Fruit fly (Drosophila melanogaster) whole organism, embryonic: ENCODE measurements around the gene MSBP.

Experiments used
- B-H2 ChIP-seq: fragments of 200-800 bp; sonication (Bioruptor generic); optimal IDR thresholded peaks from 2 replicates; lab custom pipeline; 2018; ENCODE audit warnings: missing biosample characterization, mild to moderate bottlenecking, missing genetic modification characterization
- BEAF-32 ChIP-seq: fragments of 200-800 bp; sonication (Bioruptor generic); optimal IDR thresholded peaks from 3 replicates; lab custom pipeline; 2017; ENCODE audit warnings: missing biosample characterization, missing genetic modification characterization, mild to moderate bottlenecking, moderate library complexity, missing genetic modification reagents
- CG12104 ChIP-seq: fragments of 200-800 bp; sonication (Bioruptor generic); optimal IDR thresholded peaks from 3 replicates; lab custom pipeline; 2016; ENCODE audit warnings: missing biosample characterization, missing genetic modification characterization
- CG12659 ChIP-seq: fragments of 200-800 bp; sonication (Bioruptor generic); optimal IDR thresholded peaks from 3 replicates; lab custom pipeline; 2017; ENCODE audit warnings: mild to moderate bottlenecking, missing biosample characterization, missing genetic modification reagents, missing genetic modification characterization
- CG12769 ChIP-seq: fragments of 200-800 bp; sonication (Bioruptor generic); optimal IDR thresholded peaks from 2 replicates; lab custom pipeline; 2019; ENCODE audit warnings: missing biosample characterization, mild to moderate bottlenecking, missing genetic modification characterization, moderate library complexity
- CG13287 ChIP-seq: fragments of 200-800 bp; sonication (Bioruptor generic); IDR thresholded peaks from 2 replicates; pipeline ENCODE4 v1.3.6; 2022; ENCODE audit warnings: missing biosample characterization, missing genetic modification characterization; ENCODE audit not compliant: partially characterized antibody
- CG16813 ChIP-seq: fragments of 200-800 bp; sonication (Bioruptor generic); IDR thresholded peaks from 3 replicates; pipeline ENCODE4 v1.3.6; 2022; ENCODE audit warnings: missing biosample characterization, missing genetic modification characterization; ENCODE audit not compliant: partially characterized antibody
- CG17186 ChIP-seq: fragments of 200-800 bp; sonication (Bioruptor generic); optimal IDR thresholded peaks from 3 replicates; lab custom pipeline; 2017; ENCODE audit warnings: missing biosample characterization, missing genetic modification reagents, missing genetic modification characterization
- CG17912 ChIP-seq: fragments of 200-800 bp; sonication (Bioruptor generic); optimal IDR thresholded peaks from 2 replicates; lab custom pipeline; 2018; ENCODE audit warnings: missing biosample characterization, mild to moderate bottlenecking, missing genetic modification characterization
- CG2875 ChIP-seq: fragments of 200-800 bp; sonication (Bioruptor generic); optimal IDR thresholded peaks from 2 replicates; lab custom pipeline; 2017; ENCODE audit warnings: missing biosample characterization, mild to moderate bottlenecking, missing genetic modification characterization, missing genetic modification reagents
- CG30020 ChIP-seq: fragments of 200-800 bp; optimal IDR thresholded peaks from 2 replicates; lab custom pipeline; 2019; ENCODE audit warnings: missing biosample characterization, mild to moderate bottlenecking, missing genetic modification characterization, moderate library complexity
- CG31365 ChIP-seq: fragments of 200-800 bp; sonication (Bioruptor generic); optimal IDR thresholded peaks from 2 replicates; lab custom pipeline; 2018; ENCODE audit warnings: missing biosample characterization, mild to moderate bottlenecking, missing genetic modification characterization
- CG34422 ChIP-seq: fragments of 200-800 bp; sonication (Bioruptor generic); IDR thresholded peaks from 3 replicates; pipeline ENCODE4 v1.3.6; 2022; ENCODE audit warnings: missing biosample characterization, missing genetic modification characterization
- CG3847 ChIP-seq: fragments of 200-800 bp; sonication (Bioruptor generic); IDR thresholded peaks from 2 replicates; pipeline ENCODE4 v1.3.6; 2022; ENCODE audit warnings: missing biosample characterization, missing genetic modification characterization
- CG4707 ChIP-seq: fragments of 200-800 bp; sonication (Bioruptor generic); optimal IDR thresholded peaks from 2 replicates; lab custom pipeline; 2018; ENCODE audit warnings: missing biosample characterization, mild to moderate bottlenecking, missing genetic modification characterization, moderate library complexity
- CG6683 ChIP-seq: fragments of 200-800 bp; sonication (Bioruptor generic); optimal IDR thresholded peaks from 2 replicates; lab custom pipeline; 2017; ENCODE audit warnings: missing biosample characterization, mild to moderate bottlenecking, missing genetic modification characterization, missing genetic modification reagents
- CG6791 ChIP-seq: fragments of 200-800 bp; sonication (Bioruptor generic); IDR thresholded peaks from 3 replicates; pipeline ENCODE4 v1.3.6; 2022; ENCODE audit warnings: missing biosample characterization, missing genetic modification characterization; ENCODE audit not compliant: partially characterized antibody
- CG7357 ChIP-seq: fragments of 200-800 bp; sonication (Bioruptor generic); IDR thresholded peaks from 3 replicates; pipeline ENCODE4 v1.3.6; 2022; ENCODE audit warnings: missing biosample characterization, missing genetic modification characterization
- CG7963 ChIP-seq: fragments of 200-800 bp; sonication (Bioruptor generic); IDR thresholded peaks from 3 replicates; pipeline ENCODE4 v1.3.6; 2022; ENCODE audit warnings: missing biosample characterization, missing genetic modification characterization; ENCODE audit not compliant: partially characterized antibody
- CG8281 ChIP-seq: fragments of 200-800 bp; sonication (Bioruptor generic); optimal IDR thresholded peaks from 2 replicates; lab custom pipeline; 2018; ENCODE audit warnings: missing biosample characterization, mild to moderate bottlenecking, missing genetic modification characterization, moderate library complexity
- CG8359 ChIP-seq: fragments of 200-800 bp; sonication (Bioruptor generic); optimal IDR thresholded peaks from 2 replicates; lab custom pipeline; 2017; ENCODE audit warnings: missing biosample characterization, mild to moderate bottlenecking, missing genetic modification characterization, borderline replicate concordance
- CG9817 ChIP-seq: fragments of 200-800 bp; sonication (Bioruptor generic); optimal IDR thresholded peaks from 2 replicates; lab custom pipeline; 2018; ENCODE audit warnings: missing biosample characterization, mild to moderate bottlenecking, missing genetic modification characterization, moderate library complexity
- CrebB ChIP-seq: fragments of 200-800 bp; sonication (Bioruptor generic); optimal IDR thresholded peaks from 3 replicates; lab custom pipeline; 2018; ENCODE audit warnings: missing biosample characterization, mild to moderate bottlenecking, missing genetic modification characterization
- GATAe ChIP-seq: fragments of 200-800 bp; sonication (Bioruptor generic); conservative IDR thresholded peaks from 2 replicates; pipeline ENCODE4 v1.3.6; 2022; ENCODE audit warnings: missing biosample characterization, missing genetic modification characterization
- HLH3B ChIP-seq: fragments of 200-800 bp; sonication (Bioruptor generic); IDR thresholded peaks from 2 replicates; pipeline ENCODE4 v1.3.6; 2022; ENCODE audit warnings: missing biosample characterization, missing genetic modification characterization
- HLHmδ ChIP-seq: fragments of 200-800 bp; sonication (Bioruptor generic); optimal IDR thresholded peaks from 2 replicates; lab custom pipeline; 2018; ENCODE audit warnings: missing biosample characterization, mild to moderate bottlenecking, missing genetic modification characterization, moderate library complexity
- Hand ChIP-seq: fragments of 200-800 bp; sonication (Bioruptor generic); optimal IDR thresholded peaks from 2 replicates; lab custom pipeline; 2017; ENCODE audit warnings: mild to moderate bottlenecking, missing biosample characterization, missing genetic modification reagents, missing genetic modification characterization
- NC2β ChIP-seq: fragments of 200-800 bp; sonication (Bioruptor generic); optimal IDR thresholded peaks from 2 replicates; lab custom pipeline; 2016; ENCODE audit warnings: missing biosample characterization, missing genetic modification characterization
- NfI ChIP-seq: fragments of 200-800 bp; sonication (Bioruptor generic); optimal IDR thresholded peaks from 3 replicates; lab custom pipeline; 2018; ENCODE audit warnings: missing biosample characterization, mild to moderate bottlenecking, missing genetic modification characterization, moderate library complexity
- Oli ChIP-seq: fragments of 200-800 bp; sonication (Bioruptor generic); optimal IDR thresholded peaks from 2 replicates; lab custom pipeline; 2018; ENCODE audit warnings: missing biosample characterization, mild to moderate bottlenecking, missing genetic modification characterization, moderate library complexity
- Sry-β ChIP-seq: fragments of 200-800 bp; sonication (Bioruptor generic); optimal IDR thresholded peaks from 2 replicates; lab custom pipeline; 2018; ENCODE audit warnings: missing biosample characterization, mild to moderate bottlenecking, missing genetic modification characterization, moderate library complexity
- TFAM ChIP-seq: fragments of 200-800 bp; sonication (Bioruptor generic); optimal IDR thresholded peaks from 2 replicates; lab custom pipeline; 2017; ENCODE audit warnings: missing biosample characterization, missing genetic modification characterization, inconsistent platforms
- Taf1 ChIP-seq: fragments of 200-800 bp; sonication (Bioruptor generic); IDR thresholded peaks from 2 replicates; pipeline ENCODE4 v1.3.6; 2022; ENCODE audit warnings: missing biosample characterization, missing genetic modification characterization
- bbx ChIP-seq: fragments of 200-800 bp; sonication (Bioruptor generic); IDR thresholded peaks from 2 replicates; pipeline ENCODE4 v1.3.6; 2022; ENCODE audit warnings: missing biosample characterization, missing genetic modification characterization; ENCODE audit not compliant: partially characterized antibody
- eyg ChIP-seq: fragments of 200-800 bp; sonication (Bioruptor generic); optimal IDR thresholded peaks from 3 replicates; lab custom pipeline; 2016; ENCODE audit warnings: missing biosample characterization, missing genetic modification characterization
- fru ChIP-seq: fragments of >200 bp; optimal IDR thresholded peaks from 2 replicates; lab custom pipeline; 2017
- gsb-n ChIP-seq: fragments of 200-800 bp; sonication (Bioruptor generic); optimal IDR thresholded peaks from 3 replicates; lab custom pipeline; 2018; ENCODE audit warnings: missing biosample characterization, mild to moderate bottlenecking, missing genetic modification characterization
- ken ChIP-seq: fragments of 200-800 bp; sonication (Bioruptor generic); IDR thresholded peaks from 3 replicates; pipeline ENCODE4 v1.3.6; 2022; ENCODE audit warnings: missing biosample characterization, missing genetic modification characterization
- mam ChIP-seq: fragments of 200-800 bp; sonication (Bioruptor generic); optimal IDR thresholded peaks from 3 replicates; lab custom pipeline; 2016; ENCODE audit warnings: missing biosample characterization, missing genetic modification characterization
- onecut ChIP-seq: fragments of 200-800 bp; sonication (Bioruptor generic); IDR thresholded peaks from 2 replicates; pipeline ENCODE4 v1.3.6; 2022; ENCODE audit warnings: missing biosample characterization, missing genetic modification characterization
- pfk ChIP-seq: fragments of 200-800 bp; sonication (Bioruptor generic); optimal IDR thresholded peaks from 2 replicates; lab custom pipeline; 2018; ENCODE audit warnings: missing biosample characterization, mild to moderate bottlenecking, missing genetic modification characterization, moderate library complexity
- psq ChIP-seq: fragments of 200-800 bp; sonication (Bioruptor generic); optimal IDR thresholded peaks from 2 replicates; lab custom pipeline; 2017; ENCODE audit warnings: missing biosample characterization, missing genetic modification characterization
- scrt ChIP-seq: fragments of 200-800 bp; sonication (Bioruptor generic); optimal IDR thresholded peaks from 2 replicates; lab custom pipeline; 2018; ENCODE audit warnings: missing biosample characterization, mild to moderate bottlenecking, missing genetic modification characterization, moderate library complexity
- seq ChIP-seq: fragments of 200-800 bp; sonication (Bioruptor generic); IDR thresholded peaks from 2 replicates; pipeline ENCODE4 v1.3.6; 2022; ENCODE audit warnings: missing biosample characterization, missing genetic modification characterization
- so ChIP-seq: fragments of 200-800 bp; sonication (Bioruptor generic); IDR thresholded peaks from 3 replicates; pipeline ENCODE4 v1.3.6; 2022; ENCODE audit warnings: missing biosample characterization, missing genetic modification characterization
- tna ChIP-seq: fragments of 200-800 bp; sonication (Bioruptor generic); IDR thresholded peaks from 2 replicates; pipeline ENCODE4 v1.3.6; 2022; ENCODE audit warnings: missing biosample characterization, missing genetic modification characterization; ENCODE audit not compliant: partially characterized antibody
- unc-4 ChIP-seq: fragments of 200-800 bp; sonication (Bioruptor generic); IDR thresholded peaks from 2 replicates; pipeline ENCODE4 v1.3.6; 2022; ENCODE audit warnings: missing biosample characterization, missing genetic modification characterization; ENCODE audit not compliant: partially characterized antibody
- usp ChIP-seq: fragments of >200 bp; optimal IDR thresholded peaks from 2 replicates; lab custom pipeline; 2017; ENCODE audit warnings: missing biosample characterization, missing genetic modification characterization
- wdn ChIP-seq: fragments of 200-800 bp; sonication (Bioruptor generic); IDR thresholded peaks from 2 replicates; pipeline ENCODE4 v1.3.6; 2022; ENCODE audit warnings: missing biosample characterization, missing genetic modification characterization
- yki ChIP-seq: fragments of >200 bp; optimal IDR thresholded peaks from 3 replicates; lab custom pipeline; 2018
- zen2 ChIP-seq: fragments of 200-800 bp; sonication (Bioruptor generic); IDR thresholded peaks from 3 replicates; pipeline ENCODE4 v1.3.6; 2022; ENCODE audit warnings: missing biosample characterization, missing genetic modification characterization; ENCODE audit not compliant: partially characterized antibody

MSBP gene

dm6 chrX:15887247-15887616 is 2.7 kb downstream of the MSBP start, which contains the start of gene tay (continued):
- TF ChIP-seq usp (GFP tag; lab: Kevin White, UChicago) (no peak), CG7357 (GFP tag; lab: Robert Waterston, UW) (peak; percentile 99), CrebB (tag; lab: Kevin White, UChicago) (no peak), CG12659 (peak; percentile 74), fru (lab: Kevin White, UChicago) (no peak), BEAF-32 (GFP tag; lab: Kevin White, UChicago) (peak; percentile 81), CG17186 (GFP tag; lab: Kevin White, UChicago) (peak; percentile 20), eyg (GFP tag; lab: Kevin White, UChicago) (no peak), HLHmδ (GFP tag; lab: Kevin White, UChicago) (no peak), CG30020 (tag; lab: Kevin White, UChicago) (peak; percentile 97), wdn (GFP tag; lab: Robert Waterston, UW) (no peak), bbx (peak; percentile 81), zen2 (no peak; the same call in 2 of the 3 replicates), ken (GFP tag; lab: Robert Waterston, UW) (no peak), Sry-β (GFP tag; lab: Kevin White, UChicago) (no peak), CG12769 (tag; lab: Kevin White, UChicago) (no peak), GATAe (no peak), CG4707 (GFP tag; lab: Kevin White, UChicago) (no peak), CG34422 (GFP tag; lab: Robert Waterston, UW) (no peak), B-H2 (GFP tag; lab: Kevin White, UChicago) (peak; percentile 15), pfk (peak; percentile 94), NC2β (GFP tag; lab: Kevin White, UChicago) (peak; percentile 8), yki (lab: Kevin White, UChicago) (no peak), CG2875 (no peak), CG7963 (peak; percentile 66; the same call in 1 of the 3 replicates), psq (GFP tag; lab: Kevin White, UChicago) (no peak), seq (no peak), CG8359 (GFP tag; lab: Kevin White, UChicago) (no peak), Hand (GFP tag; lab: Kevin White, UChicago) (no peak), CG31365 (tag; lab: Kevin White, UChicago) (no peak), onecut (GFP tag; lab: Robert Waterston, UW) (peak; percentile 20; the same call in 1 of the 2 replicates), HLH3B (GFP tag; lab: Robert Waterston, UW) (no peak), CG6791 (GFP tag; lab: Robert Waterston, UW) (peak; percentile 64; the same call in 2 of the 3 replicates), Taf1 (no peak), CG12104 (GFP tag; lab: Kevin White, UChicago) (no peak), scrt (no peak), mam (no peak), CG9817 (tag; lab: Kevin White, UChicago) (no peak), TFAM (no peak), CG16813 (peak; percentile 80), CG3847 (GFP tag; lab: Robert Waterston, UW) (no peak), CG8281 (no peak), NfI (GFP tag; lab: Kevin White, UChicago) (no peak), CG6683 (GFP tag; lab: Kevin White, UChicago) (no peak), tna (GFP tag; lab: Robert Waterston, UW) (peak; percentile 56; the same call in 1 of the 2 replicates), unc-4 (GFP tag; lab: Robert Waterston, UW) (peak; percentile 49), Oli (tag; lab: Kevin White, UChicago) (no peak), CG13287 (GFP tag; lab: Robert Waterston, UW) (peak; percentile 54), CG17912 (GFP tag; lab: Kevin White, UChicago) (no peak), gsb-n (no peak), so (GFP tag; lab: Robert Waterston, UW) (no peak)
